Worm (Caenorhabditis elegans): Measurements from ENCODE around the gene sam-4.

sam-4 gene

ce11 chrII:5649236-5650004, at the start of gene sam-4, which contains the start of the genes F59E12.17 and zyg-1:
TSS of gene sam-4 (minus strand) at chrII:5649286.
TSS of gene F59E12.17 (minus strand) at chrII:5649470.
TSS of gene zyg-1 (plus strand) at chrII:5649748.
- TF ChIP-seq elt-3 (tag; optimal IDR thresholded peaks at IDR 0.05) (no peak), ztf-11 (tag; optimal IDR thresholded peaks at IDR 0.05) (no peak), nhr-76 (tag; optimal IDR thresholded peaks at IDR 0.05) (no peak), nhr-12 (tag; optimal IDR thresholded peaks at IDR 0.05) (no peak), drap-1 (GFP tag; optimal IDR thresholded peaks at IDR 0.05) (no peak), mls-2 (tag; optimal IDR thresholded peaks at IDR 0.05) (no peak), flh-1 (GFP tag; optimal IDR thresholded peaks at IDR 0.05) (no peak), nhr-2 (tag; optimal IDR thresholded peaks at IDR 0.05) (peak; percentile 23), ceh-83 (GFP tag; optimal IDR thresholded peaks at IDR 0.05) (no peak), lsy-2 (tag; optimal IDR thresholded peaks at IDR 0.05) (peak; percentile 80), sem-2 (GFP tag; optimal IDR thresholded peaks at IDR 0.05) (no peak), lin-32 (GFP tag; optimal IDR thresholded peaks at IDR 0.05) (no peak), bed-3 (GFP tag; optimal IDR thresholded peaks at IDR 0.05) (no peak), unc-62 (GFP tag; optimal IDR thresholded peaks at IDR 0.05) (peak; percentile 1), hlh-1 (tag; optimal IDR thresholded peaks at IDR 0.05) (peak; percentile 76), lin-13 (tag; optimal IDR thresholded peaks at IDR 0.05) (peak; percentile 6), mab-5 (tag; optimal IDR thresholded peaks at IDR 0.05) (no peak), pha-4 (tag; optimal IDR thresholded peaks at IDR 0.05) (peak; percentile 28), elt-1 (tag; optimal IDR thresholded peaks at IDR 0.05; ENCODE audit: borderline replicate concordance, insufficient read depth) (no peak), unc-120 (tag; optimal IDR thresholded peaks at IDR 0.05; ENCODE audit: poor library complexity, severe bottlenecking) (no peak), sptf-1 (tag; optimal IDR thresholded peaks at IDR 0.05) (peak; percentile 32), ces-1 (GFP tag; optimal IDR thresholded peaks at IDR 0.05) (no peak), zip-8 (tag; optimal IDR thresholded peaks at IDR 0.05) (no peak), ham-2 (GFP tag; optimal IDR thresholded peaks at IDR 0.05) (no peak), nhr-28 (tag; optimal IDR thresholded peaks at IDR 0.05) (no peak), cnd-1 (tag; optimal IDR thresholded peaks at IDR 0.05) (no peak), blmp-1 (tag; optimal IDR thresholded peaks at IDR 0.05) (no peak), ceh-43 (GFP tag; optimal IDR thresholded peaks at IDR 0.05) (no peak), snpc-4 (tag; optimal IDR thresholded peaks at IDR 0.05) (no peak), ceh-39 (tag; optimal IDR thresholded peaks at IDR 0.05) (peak; percentile 96), unc-39 (tag; optimal IDR thresholded peaks at IDR 0.05) (no peak), tbx-8 (GFP tag; optimal IDR thresholded peaks at IDR 0.05) (no peak), mep-1 (tag; optimal IDR thresholded peaks at IDR 0.05) (peak; percentile 88), M03D4.4 (tag; optimal IDR thresholded peaks at IDR 0.05) (no peak), nhr-237 (tag; optimal IDR thresholded peaks at IDR 0.05) (peak; percentile 40)

- TF ChIP-seq lin-32 (GFP tag; optimal IDR thresholded peaks at IDR 0.05): no peak
- no peak for TF ChIP-seq ces-1 (GFP tag; optimal IDR thresholded peaks at IDR 0.05)
- TF ChIP-seq nhr-12 (tag; optimal IDR thresholded peaks at IDR 0.05): no peak
- no peak for TF ChIP-seq unc-39 (tag; optimal IDR thresholded peaks at IDR 0.05)
- no peak for TF ChIP-seq mep-1 (tag; optimal IDR thresholded peaks at IDR 0.05)
- TF ChIP-seq elt-1 (tag; optimal IDR thresholded peaks at IDR 0.05; ENCODE audit: borderline replicate concordance, insufficient read depth): no peak
- TF ChIP-seq unc-62 (GFP tag; optimal IDR thresholded peaks at IDR 0.05): no peak
- no peak for TF ChIP-seq nhr-76 (tag; optimal IDR thresholded peaks at IDR 0.05)
- no peak for TF ChIP-seq unc-120 (tag; optimal IDR thresholded peaks at IDR 0.05; ENCODE audit: poor library complexity, severe bottlenecking)
- TF ChIP-seq nhr-2 (tag; optimal IDR thresholded peaks at IDR 0.05): no peak
- TF ChIP-seq drap-1 (GFP tag; optimal IDR thresholded peaks at IDR 0.05): no peak
- no peak for TF ChIP-seq lin-13 (tag; optimal IDR thresholded peaks at IDR 0.05)
- no peak for TF ChIP-seq zip-8 (tag; optimal IDR thresholded peaks at IDR 0.05)
- no peak for TF ChIP-seq hlh-1 (tag; optimal IDR thresholded peaks at IDR 0.05)
Observed at ce11 chrII:5698869-5699268, 49.8 kb upstream of the sam-4 start, which contains the start of the genes C25H3.10 and C25H3.1. TSS of gene C25H3.10 (minus strand) at chrII:5698969. TSS of gene C25H3.1 (plus strand) at chrII:5699071.

- no peak for TF ChIP-seq lin-32 (GFP tag; optimal IDR thresholded peaks at IDR 0.05)
- no peak for TF ChIP-seq ceh-43 (GFP tag; optimal IDR thresholded peaks at IDR 0.05)
- TF ChIP-seq blmp-1 (tag; optimal IDR thresholded peaks at IDR 0.05): no peak
- no peak for TF ChIP-seq flh-1 (GFP tag; optimal IDR thresholded peaks at IDR 0.05)
- TF ChIP-seq hlh-1 (tag; optimal IDR thresholded peaks at IDR 0.05): no peak
- TF ChIP-seq ceh-83 (GFP tag; optimal IDR thresholded peaks at IDR 0.05): no peak
- TF ChIP-seq sem-2 (GFP tag; optimal IDR thresholded peaks at IDR 0.05): no peak
- TF ChIP-seq tbx-8 (GFP tag; optimal IDR thresholded peaks at IDR 0.05): no peak
- TF ChIP-seq ham-2 (GFP tag; optimal IDR thresholded peaks at IDR 0.05): no peak
- TF ChIP-seq unc-39 (tag; optimal IDR thresholded peaks at IDR 0.05): no peak
- no peak for TF ChIP-seq elt-3 (tag; optimal IDR thresholded peaks at IDR 0.05)
- TF ChIP-seq ztf-11 (tag; optimal IDR thresholded peaks at IDR 0.05): no peak
- TF ChIP-seq nhr-2 (tag; optimal IDR thresholded peaks at IDR 0.05): no peak
Observed at ce11 chrII:5698254-5698653, 49.2 kb upstream of the sam-4 start.

Data from whole organism, mixed stage, embryonic.